Worm (Caenorhabditis elegans): Measurements from ENCODE around the gene F26D2.3.

DNA sequence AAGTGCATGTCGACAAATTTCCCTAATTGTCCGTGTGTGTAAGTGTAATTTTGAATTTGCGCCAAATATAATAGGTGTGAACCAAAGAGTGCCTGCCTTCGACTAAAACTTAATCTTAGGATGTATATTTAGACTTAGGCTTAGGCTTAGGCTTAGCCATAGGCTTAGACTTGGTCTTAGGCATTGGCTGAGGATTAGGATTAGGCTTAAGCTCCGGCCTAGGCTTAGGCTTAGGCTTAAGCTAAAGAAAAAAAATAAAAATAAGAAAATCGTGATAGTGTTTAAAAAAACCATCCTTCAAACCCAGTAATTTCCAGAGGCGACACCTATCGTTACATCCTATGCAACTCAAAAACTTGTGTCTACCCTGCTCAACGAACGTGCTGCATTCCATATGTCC is 38.4 kb downstream of the F26D2.3 start:
- TF ChIP-seq him-1 (tag; optimal IDR thresholded peaks at IDR 0.05) (no peak), W03F9.2 (tag; optimal IDR thresholded peaks at IDR 0.05) (no peak), dao-5 (tag; optimal IDR thresholded peaks at IDR 0.05) (no peak)
